Fruit fly (Drosophila melanogaster) whole organism, embryonic: Measurements from ENCODE around the gene CRAT.

Experiments used
- Bgb ChIP-seq: fragments of 200-800 bp; sonication (Bioruptor generic); IDR thresholded peaks from 2 replicates; pipeline ENCODE4 v1.3.6; 2022; ENCODE audit warnings: missing biosample characterization, missing genetic modification characterization; ENCODE audit not compliant: partially characterized antibody
- Blimp-1 ChIP-seq: fragments of 200-800 bp; sonication (Bioruptor generic); optimal IDR thresholded peaks from 3 replicates; lab custom pipeline; 2018; ENCODE audit warnings: missing biosample characterization, missing genetic modification characterization, mild to moderate bottlenecking, moderate library complexity, missing genetic modification reagents
- C15 ChIP-seq: fragments of 200-800 bp; sonication (Bioruptor generic); IDR thresholded peaks from 3 replicates; pipeline ENCODE4 v1.3.6; 2022; ENCODE audit warnings: missing biosample characterization, missing genetic modification characterization
- CG12769 ChIP-seq: fragments of 200-800 bp; sonication (Bioruptor generic); optimal IDR thresholded peaks from 2 replicates; lab custom pipeline; 2019; ENCODE audit warnings: missing biosample characterization, mild to moderate bottlenecking, missing genetic modification characterization, moderate library complexity
- CG12942 ChIP-seq: fragments of 200-800 bp; sonication (Bioruptor generic); optimal IDR thresholded peaks from 3 replicates; lab custom pipeline; 2016; ENCODE audit warnings: missing biosample characterization, missing genetic modification characterization
- CG14441 ChIP-seq: fragments of 200-800 bp; sonication (Bioruptor generic); IDR thresholded peaks from 2 replicates; pipeline ENCODE4 v1.3.6; 2022; ENCODE audit warnings: missing biosample characterization, missing genetic modification characterization
- CG14710 ChIP-seq: fragments of 200-800 bp; sonication (Bioruptor generic); optimal IDR thresholded peaks from 3 replicates; lab custom pipeline; 2019; ENCODE audit warnings: missing biosample characterization, mild to moderate bottlenecking, missing genetic modification characterization, moderate library complexity
- CG15073 ChIP-seq: fragments of 200-800 bp; sonication (Bioruptor generic); optimal IDR thresholded peaks from 2 replicates; lab custom pipeline; 2016; ENCODE audit warnings: missing biosample characterization, missing genetic modification characterization
- CG16779 ChIP-seq: fragments of 200-800 bp; sonication (Bioruptor generic); IDR thresholded peaks from 2 replicates; pipeline ENCODE4 v1.3.6; 2022; ENCODE audit warnings: missing biosample characterization, missing genetic modification characterization
- CG16813 ChIP-seq: fragments of 200-800 bp; sonication (Bioruptor generic); IDR thresholded peaks from 3 replicates; pipeline ENCODE4 v1.3.6; 2022; ENCODE audit warnings: missing biosample characterization, missing genetic modification characterization; ENCODE audit not compliant: partially characterized antibody
- CG17328 ChIP-seq: fragments of 200-800 bp; sonication (Bioruptor generic); IDR thresholded peaks from 2 replicates; pipeline ENCODE4 v1.3.6; 2022; ENCODE audit warnings: missing biosample characterization, missing genetic modification characterization
- CG1792 ChIP-seq: fragments of 200-800 bp; sonication (Bioruptor generic); optimal IDR thresholded peaks from 2 replicates; lab custom pipeline; 2016; ENCODE audit warnings: missing biosample characterization, missing genetic modification characterization
- CG2129 ChIP-seq: fragments of 200-800 bp; sonication (Bioruptor generic); IDR thresholded peaks from 2 replicates; pipeline ENCODE4 v1.3.6; 2022; ENCODE audit warnings: missing biosample characterization, missing genetic modification characterization; ENCODE audit not compliant: partially characterized antibody
- CG2889 ChIP-seq: fragments of 200-800 bp; sonication (Bioruptor generic); IDR thresholded peaks from 3 replicates; pipeline ENCODE4 v1.3.6; 2022; ENCODE audit warnings: missing biosample characterization, missing genetic modification characterization
- CG3281 ChIP-seq: fragments of 200-800 bp; sonication (Bioruptor generic); optimal IDR thresholded peaks from 3 replicates; lab custom pipeline; 2017; ENCODE audit warnings: missing biosample characterization, mild to moderate bottlenecking, missing genetic modification characterization
- CG3847 ChIP-seq: fragments of 200-800 bp; sonication (Bioruptor generic); IDR thresholded peaks from 2 replicates; pipeline ENCODE4 v1.3.6; 2022; ENCODE audit warnings: missing biosample characterization, missing genetic modification characterization
- CG3995 ChIP-seq: fragments of 200-800 bp; sonication (Bioruptor generic); optimal IDR thresholded peaks from 3 replicates; lab custom pipeline; 2016; ENCODE audit warnings: missing biosample characterization, missing genetic modification characterization
- CG4360 ChIP-seq: fragments of 200-800 bp; sonication (Bioruptor generic); IDR thresholded peaks from 2 replicates; pipeline ENCODE4 v1.3.6; 2022; ENCODE audit warnings: missing biosample characterization, missing genetic modification characterization
- CG6791 ChIP-seq: fragments of 200-800 bp; sonication (Bioruptor generic); IDR thresholded peaks from 3 replicates; pipeline ENCODE4 v1.3.6; 2022; ENCODE audit warnings: missing biosample characterization, missing genetic modification characterization; ENCODE audit not compliant: partially characterized antibody
- CG7963 ChIP-seq: fragments of 200-800 bp; sonication (Bioruptor generic); IDR thresholded peaks from 3 replicates; pipeline ENCODE4 v1.3.6; 2022; ENCODE audit warnings: missing biosample characterization, missing genetic modification characterization; ENCODE audit not compliant: partially characterized antibody
- CG8944 ChIP-seq: fragments of 200-800 bp; sonication (Bioruptor generic); optimal IDR thresholded peaks from 3 replicates; lab custom pipeline; 2016; ENCODE audit warnings: missing biosample characterization, missing genetic modification characterization
- CG9797 ChIP-seq: fragments of 200-800 bp; sonication (Bioruptor generic); optimal IDR thresholded peaks from 3 replicates; lab custom pipeline; 2018; ENCODE audit warnings: missing biosample characterization, mild to moderate bottlenecking, missing genetic modification characterization
- CTCF ChIP-seq: fragments of 200-800 bp; sonication (Bioruptor generic); optimal IDR thresholded peaks from 2 replicates; lab custom pipeline; 2017; ENCODE audit warnings: missing biosample characterization, mild to moderate bottlenecking, missing genetic modification characterization, moderate library complexity
- CkIIα-i1 ChIP-seq: fragments of 200-800 bp; sonication (Bioruptor generic); IDR thresholded peaks from 2 replicates; pipeline ENCODE4 v1.3.6; 2022; ENCODE audit warnings: missing biosample characterization, missing genetic modification characterization
- Ets97D ChIP-seq: fragments of 200-800 bp; sonication (Bioruptor generic); optimal IDR thresholded peaks from 3 replicates; lab custom pipeline; 2016; ENCODE audit warnings: missing biosample characterization, missing genetic modification characterization
- H15 ChIP-seq: fragments of 200-800 bp; sonication (Bioruptor generic); IDR thresholded peaks from 3 replicates; pipeline ENCODE4 v1.3.6; 2022; ENCODE audit warnings: missing biosample characterization, missing genetic modification characterization
- Hey ChIP-seq: fragments of 200-800 bp; sonication (Bioruptor generic); optimal IDR thresholded peaks from 3 replicates; lab custom pipeline; 2018; ENCODE audit warnings: missing biosample characterization, mild to moderate bottlenecking, missing genetic modification characterization
- Hmr ChIP-seq: fragments of 200-800 bp; sonication (Bioruptor generic); optimal IDR thresholded peaks from 3 replicates; lab custom pipeline; 2017; ENCODE audit warnings: mild to moderate bottlenecking, missing biosample characterization, missing genetic modification reagents, missing genetic modification characterization
- Hmx ChIP-seq: fragments of 200-800 bp; sonication (Bioruptor generic); optimal IDR thresholded peaks from 2 replicates; lab custom pipeline; 2016; ENCODE audit warnings: missing biosample characterization, missing genetic modification characterization
- Lpt ChIP-seq: fragments of >200 bp; optimal IDR thresholded peaks from 2 replicates; lab custom pipeline; 2018; ENCODE audit warnings: missing biosample characterization, missing genetic modification characterization
- Mad ChIP-seq: fragments of 200-800 bp; sonication (Bioruptor generic); optimal IDR thresholded peaks from 2 replicates; lab custom pipeline; 2016; ENCODE audit warnings: missing biosample characterization, missing genetic modification characterization
- Max ChIP-seq: fragments of 200-800 bp; sonication (Bioruptor generic); optimal IDR thresholded peaks from 2 replicates; lab custom pipeline; 2016; ENCODE audit warnings: missing biosample characterization, mild to moderate bottlenecking, missing genetic modification characterization
- Med ChIP-seq: fragments of 200-800 bp; sonication (Bioruptor generic); peaks from one replicate; lab custom pipeline; 2016; ENCODE audit warnings: missing biosample characterization, missing genetic modification characterization, mild to moderate bottlenecking, inconsistent platforms, moderate library complexity
- Nf-YA ChIP-seq: fragments of 200-800 bp; sonication (Bioruptor generic); IDR thresholded peaks from 2 replicates; pipeline ENCODE4 v1.3.6; 2022; ENCODE audit warnings: missing biosample characterization, missing genetic modification characterization
- Pdp1 ChIP-seq, 2 experiments: fragments of 200-800 bp; sonication (Bioruptor generic); optimal IDR thresholded peaks; 3 replicates each; lab custom pipeline; 2016; ENCODE audit warnings: missing biosample characterization in 2 of 2, missing genetic modification characterization in 2 of 2, mild to moderate bottlenecking in 1 of 2, moderate library complexity in 1 of 2
- Ptx1 ChIP-seq: fragments of 200-800 bp; sonication (Bioruptor generic); IDR thresholded peaks from 2 replicates; pipeline ENCODE4 v1.3.6; 2022; ENCODE audit warnings: missing biosample characterization, missing genetic modification characterization
- Rfx ChIP-seq: fragments of 200-800 bp; sonication (Bioruptor generic); IDR thresholded peaks from 2 replicates; pipeline ENCODE4 v1.3.6; 2022; ENCODE audit warnings: missing biosample characterization, missing genetic modification characterization
- al ChIP-seq: fragments of 200-800 bp; sonication (Bioruptor generic); IDR thresholded peaks from 2 replicates; pipeline ENCODE4 v1.3.6; 2022; ENCODE audit warnings: missing biosample characterization, missing genetic modification characterization
- bab2 ChIP-seq: fragments of 200-800 bp; sonication (Bioruptor generic); optimal IDR thresholded peaks from 2 replicates; lab custom pipeline; 2016; ENCODE audit warnings: missing biosample characterization, missing genetic modification characterization
- disco-r ChIP-seq: fragments of 200-800 bp; sonication (Bioruptor generic); optimal IDR thresholded peaks from 2 replicates; lab custom pipeline; 2016; ENCODE audit warnings: missing biosample characterization, missing genetic modification characterization
- dysf ChIP-seq: fragments of 200-800 bp; sonication (Bioruptor generic); IDR thresholded peaks from 3 replicates; pipeline ENCODE4 v1.3.6; 2022; ENCODE audit warnings: missing biosample characterization, missing genetic modification characterization
- emc ChIP-seq: fragments of 200-800 bp; sonication (Bioruptor generic); optimal IDR thresholded peaks from 2 replicates; lab custom pipeline; 2016; ENCODE audit warnings: missing biosample characterization, missing genetic modification characterization
- en ChIP-seq: fragments of 200-800 bp; sonication (Bioruptor generic); optimal IDR thresholded peaks from 2 replicates; lab custom pipeline; 2016; ENCODE audit warnings: missing biosample characterization, missing genetic modification characterization
- grau ChIP-seq: fragments of 200-800 bp; optimal IDR thresholded peaks from 3 replicates; lab custom pipeline; 2019; ENCODE audit warnings: missing biosample characterization, mild to moderate bottlenecking, missing genetic modification characterization, moderate library complexity
- gsb ChIP-seq: fragments of 200-800 bp; sonication (Bioruptor generic); IDR thresholded peaks from 2 replicates; pipeline ENCODE4 v1.3.6; 2022; ENCODE audit warnings: missing biosample characterization, missing genetic modification characterization
- insv ChIP-seq, 2 experiments: fragments of 200-800 bp; sonication (Bioruptor generic); optimal IDR thresholded peaks; 3 replicates each; lab custom pipeline; 2016 to 2018; ENCODE audit warnings: missing biosample characterization in 2 of 2, missing genetic modification characterization in 2 of 2
- pfk ChIP-seq: fragments of 200-800 bp; sonication (Bioruptor generic); optimal IDR thresholded peaks from 2 replicates; lab custom pipeline; 2018; ENCODE audit warnings: missing biosample characterization, mild to moderate bottlenecking, missing genetic modification characterization, moderate library complexity
- sc ChIP-seq, 3 experiments: fragments of >200 bp in 2 of 3; fragments of 200-800 bp in 1 of 3; sonication (Bioruptor generic) in 1 of 3; optimal IDR thresholded peaks; 2 replicates in 2 of 3; 3 replicates in 1 of 3; lab custom pipeline; 2017; ENCODE audit warnings: mild to moderate bottlenecking in 1 of 3, missing biosample characterization in 1 of 3, missing genetic modification characterization in 1 of 3, missing genetic modification reagents in 1 of 3
- stc ChIP-seq: fragments of 200-800 bp; sonication (Bioruptor generic); IDR thresholded peaks from 2 replicates; pipeline ENCODE4 v1.3.6; 2022; ENCODE audit warnings: missing biosample characterization, missing genetic modification characterization
- stwl ChIP-seq: fragments of 200-800 bp; sonication (Bioruptor generic); optimal IDR thresholded peaks from 3 replicates; lab custom pipeline; 2018; ENCODE audit warnings: missing biosample characterization, mild to moderate bottlenecking, missing genetic modification characterization, moderate library complexity
- tap ChIP-seq: fragments of 200-800 bp; optimal IDR thresholded peaks from 3 replicates; lab custom pipeline; 2019; ENCODE audit warnings: missing biosample characterization, mild to moderate bottlenecking, missing genetic modification characterization, moderate library complexity
- toy ChIP-seq: fragments of 200-800 bp; sonication (Bioruptor generic); IDR thresholded peaks from 2 replicates; pipeline ENCODE4 v1.3.6; 2022; ENCODE audit warnings: missing biosample characterization, missing genetic modification characterization

Gene CRAT

DNA sequence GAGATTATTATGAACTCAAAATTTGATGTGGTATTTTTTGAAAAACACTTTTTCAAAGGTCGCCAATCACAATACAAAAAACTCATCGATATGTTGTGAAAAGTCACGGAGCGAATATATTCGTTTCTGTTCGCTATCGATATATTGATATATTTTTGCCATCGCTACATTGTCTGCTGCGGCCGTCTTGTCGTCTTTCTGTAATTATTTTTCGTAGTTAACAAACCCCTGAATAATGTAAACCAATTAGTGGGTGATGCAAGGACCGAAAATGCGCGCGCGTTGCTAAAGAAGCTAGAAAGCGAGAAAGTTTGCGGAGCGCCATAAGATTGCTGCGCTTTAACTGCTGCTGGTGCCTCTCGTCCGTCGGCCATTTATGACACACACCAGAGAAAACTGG is 25.1 kb downstream of the CRAT start, which contains the start of gene Pak (continued):
- TF ChIP-seq Med (GFP tag; lab: Kevin White, UChicago), result peak; percentile 59
- TF ChIP-seq emc (GFP tag; lab: Kevin White, UChicago), result no peak
- TF ChIP-seq CG3281 (GFP tag; lab: Kevin White, UChicago), result no peak
- TF ChIP-seq stwl (tag; lab: Kevin White, UChicago), result peak; percentile 70
- peak; percentile 76 for TF ChIP-seq CG2129 (GFP tag; lab: Robert Waterston, UW)
- TF ChIP-seq CG9797 (GFP tag; lab: Kevin White, UChicago), result no peak
- TF ChIP-seq CkIIα-i1 (GFP tag; lab: Robert Waterston, UW), result no peak
- no peak for TF ChIP-seq Hey (tag; lab: Kevin White, UChicago)
- TF ChIP-seq Ptx1 (GFP tag; lab: Robert Waterston, UW), result no peak
- no peak for TF ChIP-seq pfk (GFP tag; lab: Kevin White, UChicago)
- TF ChIP-seq Blimp-1 (GFP tag; lab: Kevin White, UChicago), result no peak
- no peak for TF ChIP-seq Hmr (GFP tag; lab: Kevin White, UChicago)
- TF ChIP-seq CG8944 (GFP tag; lab: Kevin White, UChicago), result no peak
- TF ChIP-seq CG3995, result peak; percentile 98
- no peak for TF ChIP-seq Lpt
- TF ChIP-seq CG15073 (GFP tag; lab: Kevin White, UChicago), result no peak
- TF ChIP-seq sc (optimal IDR thresholded peaks at IDR 0.05; lab: Kevin White, UChicago), result no peak
- no peak for TF ChIP-seq sc (GFP tag; optimal IDR thresholded peaks at IDR 0.05; lab: Kevin White, UChicago)
- TF ChIP-seq CG16779, result no peak
- TF ChIP-seq tap (tag; lab: Kevin White, UChicago), result no peak
- TF ChIP-seq Rfx (GFP tag; lab: Robert Waterston, UW), result no peak
- no peak for TF ChIP-seq C15
- TF ChIP-seq H15 (GFP tag; lab: Robert Waterston, UW), result no peak
- TF ChIP-seq Ets97D, result peak; percentile 58
- TF ChIP-seq CG3847 (GFP tag; lab: Robert Waterston, UW), result 0 out of 2 replicates have a peak, but pooled peaks have one; percentile 12
- TF ChIP-seq dysf (GFP tag; lab: Robert Waterston, UW), result no peak
- peak; percentile 95 for TF ChIP-seq CG16813 (GFP tag; lab: Robert Waterston, UW)
- no peak for TF ChIP-seq en (GFP tag; lab: Kevin White, UChicago)
- no peak for TF ChIP-seq CG2889 (GFP tag; lab: Robert Waterston, UW)
- no peak for TF ChIP-seq bab2 (GFP tag; lab: Kevin White, UChicago)
- peak; percentile 89 for TF ChIP-seq CG7963 (GFP tag; lab: Robert Waterston, UW)
- no peak for TF ChIP-seq CG12769
- no peak for TF ChIP-seq disco-r (GFP tag; lab: Kevin White, UChicago)
- no peak for TF ChIP-seq toy (GFP tag; lab: Robert Waterston, UW)
- peak; percentile 43 for TF ChIP-seq CG14710 (tag; lab: Kevin White, UChicago)
- TF ChIP-seq CG4360 (GFP tag; lab: Robert Waterston, UW), result no peak
- TF ChIP-seq Nf-YA (GFP tag; lab: Robert Waterston, UW), result no peak
- TF ChIP-seq grau, result no peak
- no peak for TF ChIP-seq al (GFP tag; lab: Robert Waterston, UW)
- TF ChIP-seq Mad (GFP tag; lab: Kevin White, UChicago), result no peak
- TF ChIP-seq Hmx (GFP tag; lab: Kevin White, UChicago), result no peak
- TF ChIP-seq Pdp1 (GFP tag; optimal IDR thresholded peaks at IDR 0.05; lab: Kevin White, UChicago), result no peak
- TF ChIP-seq Bgb (GFP tag; lab: Robert Waterston, UW), result peak; percentile 96
- no peak for TF ChIP-seq stc
- no peak for TF ChIP-seq CG12942 (GFP tag; lab: Kevin White, UChicago)
- TF ChIP-seq insv (GFP tag; optimal IDR thresholded peaks at IDR 0.05; lab: Kevin White, UChicago), result no peak
- TF ChIP-seq CG14441 (GFP tag; lab: Robert Waterston, UW), result no peak
- TF ChIP-seq CG6791 (GFP tag; lab: Robert Waterston, UW), result peak; percentile 96
- peak; percentile 15 for TF ChIP-seq CTCF (GFP tag; lab: Kevin White, UChicago)
- no peak for TF ChIP-seq CG17328 (GFP tag; lab: Robert Waterston, UW)
- no peak for TF ChIP-seq Max (GFP tag; lab: Kevin White, UChicago)
- TF ChIP-seq CG1792 (GFP tag; lab: Kevin White, UChicago), result no peak
- TF ChIP-seq gsb (GFP tag; lab: Robert Waterston, UW), result no peak
